Fruit fly (Drosophila melanogaster): ENCODE results near the gene CG5194.

CG5194 gene

DNA sequence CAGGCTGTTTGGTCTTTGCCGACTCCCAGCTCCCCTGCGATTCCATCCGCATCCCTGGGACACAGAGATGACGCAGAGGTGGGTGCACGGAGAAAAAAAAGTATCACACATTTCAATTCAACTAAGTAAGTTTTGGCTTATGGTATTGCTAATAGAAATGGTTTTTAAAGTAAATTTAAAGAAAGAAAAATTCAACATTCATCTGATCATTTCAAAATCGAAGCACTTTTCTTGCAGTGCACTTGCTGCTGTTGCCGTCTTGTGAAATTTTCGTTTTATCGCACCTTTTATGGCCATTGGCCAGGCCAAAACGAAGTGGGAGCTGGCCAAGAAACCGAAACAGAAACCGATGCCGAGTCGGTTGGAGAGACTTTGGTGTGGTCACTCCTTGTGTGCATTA is 35.7 kb upstream of the CG5194 start (continued):
- TF ChIP-seq CG9727 (GFP tag; optimal IDR thresholded peaks at IDR 0.05) (peak; percentile 85), tio (GFP tag; optimal IDR thresholded peaks at IDR 0.05) (no peak), dmrt99B (tag; optimal IDR thresholded peaks at IDR 0.05) (peak; percentile 82), fu2 (GFP tag; optimal IDR thresholded peaks at IDR 0.05) (no peak), CG9609 (GFP tag; optimal IDR thresholded peaks at IDR 0.05) (peak; percentile 36), CG31388 (GFP tag; optimal IDR thresholded peaks at IDR 0.05) (no peak), CG3726 (GFP tag; IDR thresholded peaks at IDR 0.05) (peak; percentile 58; the same call in 1 of the 3 replicates), sim (GFP tag; IDR thresholded peaks at IDR 0.05) (peak; percentile 66), jigr1 (GFP tag; IDR thresholded peaks at IDR 0.05) (peak; percentile 29; the same call in 1 of the 3 replicates), CG17829 (tag; optimal IDR thresholded peaks at IDR 0.05) (peak; percentile 83), Camta (GFP tag; optimal IDR thresholded peaks at IDR 0.05) (peak; percentile 63), MTF-1 (GFP tag; optimal IDR thresholded peaks at IDR 0.05; ENCODE audit: borderline replicate concordance) (peak; percentile 40), az2 (GFP tag; optimal IDR thresholded peaks at IDR 0.05) (peak; percentile 56), E2f1 (GFP tag; IDR thresholded peaks at IDR 0.05) (peak; percentile 78), chinmo (GFP tag; IDR thresholded peaks at IDR 0.05; ENCODE audit: partially characterized antibody) (no peak), bab2 (GFP tag; optimal IDR thresholded peaks at IDR 0.05) (peak; percentile 68), gsb (GFP tag; IDR thresholded peaks at IDR 0.05) (peak; percentile 59), CG6654 (GFP tag; optimal IDR thresholded peaks at IDR 0.05) (peak; percentile 19), org-1 (GFP tag; optimal IDR thresholded peaks at IDR 0.05) (peak; percentile 33), CG10267 (tag; optimal IDR thresholded peaks at IDR 0.05) (peak; percentile 69), tll (GFP tag; optimal IDR thresholded peaks at IDR 0.05) (peak in 1 of 2 experiments; percentile 33), seq (GFP tag; IDR thresholded peaks at IDR 0.05) (peak; percentile 77), CG12659 (GFP tag; optimal IDR thresholded peaks at IDR 0.05) (peak; percentile 12), ase (GFP tag; IDR thresholded peaks at IDR 0.05) (peak; percentile 72), Doc3 (GFP tag; IDR thresholded peaks at IDR 0.05; ENCODE audit: partially characterized antibody) (no peak), CG11247 (GFP tag; IDR thresholded peaks at IDR 0.05) (peak; percentile 63), CG11504 (tag; optimal IDR thresholded peaks at IDR 0.05) (peak; percentile 80), Neu2 (GFP tag; optimal IDR thresholded peaks at IDR 0.05; ENCODE audit: borderline replicate concordance) (peak; percentile 33), pnt (GFP tag; optimal IDR thresholded peaks at IDR 0.05) (peak; percentile 51), CG18011 (GFP tag; optimal IDR thresholded peaks at IDR 0.05) (no peak), nerfin-1 (tag; optimal IDR thresholded peaks at IDR 0.05) (peak; percentile 53), CG2202 (tag; optimal IDR thresholded peaks at IDR 0.05) (no peak), Max (GFP tag; optimal IDR thresholded peaks at IDR 0.05) (peak; percentile 62), dan (GFP tag; IDR thresholded peaks at IDR 0.05) (peak; percentile 71; the same call in 1 of the 2 replicates), hkb (optimal IDR thresholded peaks at IDR 0.05) (no peak), hkb (GFP tag; IDR thresholded peaks at IDR 0.05) (peak; percentile 90), pb (GFP tag; optimal IDR thresholded peaks at IDR 0.05) (peak; percentile 61), sima (GFP tag; optimal IDR thresholded peaks at IDR 0.05) (peak; percentile 44), Gug (GFP tag; IDR thresholded peaks at IDR 0.05) (peak; percentile 48; the same call in 2 of the 4 replicates), p53 (GFP tag; optimal IDR thresholded peaks at IDR 0.05) (no peak), CG10959 (GFP tag; IDR thresholded peaks at IDR 0.05) (peak; percentile 49; the same call in 1 of the 2 replicates), CG14965 (GFP tag; optimal IDR thresholded peaks at IDR 0.05; ENCODE audit: borderline replicate concordance) (peak; percentile 10), CG13287 (GFP tag; IDR thresholded peaks at IDR 0.05; ENCODE audit: partially characterized antibody) (no peak), Xbp1 (GFP tag; optimal IDR thresholded peaks at IDR 0.05) (peak; percentile 54), Optix (GFP tag; IDR thresholded peaks at IDR 0.05) (peak; percentile 61; the same call in 2 of the 3 replicates), CG17385 (GFP tag; optimal IDR thresholded peaks at IDR 0.05) (peak; percentile 40), gcm (GFP tag; optimal IDR thresholded peaks at IDR 0.05) (peak; percentile 19), al (GFP tag; IDR thresholded peaks at IDR 0.05) (peak; percentile 31; the same call in 1 of the 2 replicates), Sox102F (GFP tag; optimal IDR thresholded peaks at IDR 0.05) (peak; percentile 55), CG13775 (GFP tag; optimal IDR thresholded peaks at IDR 0.05) (peak; percentile 29), Hr39 (optimal IDR thresholded peaks at IDR 0.05) (no peak)

Measured in whole organism, embryonic.